Fruit fly (Drosophila melanogaster): Measurements from ENCODE around the gene RasGAP1.

RasGAP1 gene

DNA sequence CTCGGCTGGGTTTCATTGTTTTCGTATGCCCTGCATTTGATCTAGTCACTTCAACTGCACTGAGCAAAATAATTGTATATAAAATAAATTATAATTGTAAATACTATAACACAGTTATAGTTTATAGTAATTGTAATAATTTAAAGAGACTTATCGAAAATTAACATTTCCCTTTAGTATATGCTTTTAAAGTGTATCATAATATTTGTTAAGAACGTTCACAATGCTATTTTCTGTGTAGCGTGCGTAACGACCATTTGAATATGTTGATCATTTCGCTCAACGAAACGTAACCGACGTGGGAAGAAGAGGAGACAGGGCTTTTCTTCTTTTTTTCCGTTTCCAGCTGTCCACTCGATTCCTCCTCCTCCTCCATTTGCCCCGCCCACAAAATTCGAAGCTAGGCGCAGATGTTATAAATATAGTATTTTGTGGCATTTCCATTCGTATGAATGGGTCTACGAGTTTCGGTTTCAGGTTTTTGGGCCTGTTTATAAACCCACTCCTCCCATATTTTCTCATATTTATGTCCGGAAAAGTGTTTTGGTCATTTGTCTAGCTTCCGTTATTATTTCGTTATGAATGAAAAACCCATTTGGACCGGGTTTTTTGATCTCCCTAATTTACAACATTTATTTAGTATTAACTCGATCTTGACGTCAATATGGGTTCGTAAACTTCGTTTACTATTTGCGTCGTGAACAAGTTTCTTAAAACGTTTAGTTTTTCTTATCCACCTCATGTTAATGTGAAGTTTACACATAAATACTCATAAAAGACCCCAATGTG, 1.5 kb upstream of the RasGAP1 start (continued):
- TF ChIP-seq gsb-n (tag; optimal IDR thresholded peaks at IDR 0.05) (peak; percentile 94), NC2α (GFP tag; optimal IDR thresholded peaks at IDR 0.05) (no peak), CG7745 (tag; optimal IDR thresholded peaks at IDR 0.05) (peak; percentile 30), CG17361 (GFP tag; IDR thresholded peaks at IDR 0.05) (peak; percentile 73), corto (GFP tag; optimal IDR thresholded peaks at IDR 0.05) (no peak), fd102C (GFP tag; optimal IDR thresholded peaks at IDR 0.05) (peak; percentile 83), CG1529 (GFP tag; optimal IDR thresholded peaks at IDR 0.05) (peak; percentile 65), CG17385 (GFP tag; optimal IDR thresholded peaks at IDR 0.05) (peak; percentile 81), NK7.1 (GFP tag; optimal IDR thresholded peaks at IDR 0.05) (no peak), NfI (GFP tag; optimal IDR thresholded peaks at IDR 0.05) (peak; percentile 47), luna (GFP tag; optimal IDR thresholded peaks at IDR 0.05) (no peak), Ptx1 (GFP tag; IDR thresholded peaks at IDR 0.05) (peak; percentile 86), ato (GFP tag; IDR thresholded peaks at IDR 0.05; ENCODE audit: partially characterized antibody) (no peak), shn (GFP tag; optimal IDR thresholded peaks at IDR 0.05) (no peak), danr (GFP tag; IDR thresholded peaks at IDR 0.05) (peak; percentile 80), CG17328 (GFP tag; IDR thresholded peaks at IDR 0.05) (peak; percentile 89), fu2 (GFP tag; optimal IDR thresholded peaks at IDR 0.05) (no peak), psq (GFP tag; optimal IDR thresholded peaks at IDR 0.05) (peak; percentile 70), BtbVII (GFP tag; optimal IDR thresholded peaks at IDR 0.05) (peak; percentile 33), mam (GFP tag; optimal IDR thresholded peaks at IDR 0.05) (no peak), ftz-f1 (GFP tag; optimal IDR thresholded peaks at IDR 0.05) (no peak), tx (GFP tag; optimal IDR thresholded peaks at IDR 0.05) (no peak), pfk (GFP tag; optimal IDR thresholded peaks at IDR 0.05) (no peak), Opbp (GFP tag; IDR thresholded peaks at IDR 0.05; ENCODE audit: partially characterized antibody) (no peak), Bteb2 (GFP tag; optimal IDR thresholded peaks at IDR 0.05) (peak; percentile 19), CG1603 (tag; optimal IDR thresholded peaks at IDR 0.05) (peak; percentile 42), tup (GFP tag; optimal IDR thresholded peaks at IDR 0.05) (peak; percentile 12), CG1832 (GFP tag; optimal IDR thresholded peaks at IDR 0.05) (no peak), Ets97D (GFP tag; optimal IDR thresholded peaks at IDR 0.05) (no peak), CG11456 (GFP tag; IDR thresholded peaks at IDR 0.05) (0 out of 3 replicates have a peak, but pooled peaks have one; percentile 49), CG16863 (GFP tag; optimal IDR thresholded peaks at IDR 0.05) (no peak), Drgx (GFP tag; IDR thresholded peaks at IDR 0.05) (peak; percentile 39; the same call in 1 of the 2 replicates), Asciz (GFP tag; optimal IDR thresholded peaks at IDR 0.05) (peak; percentile 83), CG6254 (GFP tag; optimal IDR thresholded peaks at IDR 0.05) (peak; percentile 87), so (GFP tag; IDR thresholded peaks at IDR 0.05) (peak; percentile 80; the same call in 2 of the 3 replicates), chinmo (GFP tag; IDR thresholded peaks at IDR 0.05; ENCODE audit: partially characterized antibody) (no peak), CG7987 (GFP tag; optimal IDR thresholded peaks at IDR 0.05) (no peak), hkb (optimal IDR thresholded peaks at IDR 0.05) (no peak), hkb (GFP tag; IDR thresholded peaks at IDR 0.05) (peak; percentile 83), CG16815 (GFP tag; optimal IDR thresholded peaks at IDR 0.05) (peak; percentile 67), zfh1 (GFP tag; IDR thresholded peaks at IDR 0.05) (peak; percentile 88), CG6272 (GFP tag; IDR thresholded peaks at IDR 0.05) (peak; percentile 69; the same call in 1 of the 2 replicates), CG4730 (GFP tag; IDR thresholded peaks at IDR 0.05) (peak; percentile 79), CG12942 (GFP tag; optimal IDR thresholded peaks at IDR 0.05) (peak; percentile 23), CG2199 (GFP tag; IDR thresholded peaks at IDR 0.05) (no peak; the same call in 2 of the 3 replicates), disco-r (GFP tag; optimal IDR thresholded peaks at IDR 0.05) (no peak), bsh (GFP tag; optimal IDR thresholded peaks at IDR 0.05) (peak in 1 of 2 experiments; percentile 95), tin (GFP tag; optimal IDR thresholded peaks at IDR 0.05) (peak; percentile 72), Taf1 (GFP tag; IDR thresholded peaks at IDR 0.05) (peak; percentile 53; the same call in 1 of the 2 replicates), h (optimal IDR thresholded peaks at IDR 0.05) (no peak)

Measured in whole organism, embryonic.